Worm (Caenorhabditis elegans) whole organism, early embryonic: ENCODE results near the gene fln-1.

Source experiments
- ama-1 ChIP-seq: fragments of 150-350 bp; optimal IDR thresholded peaks from 2 replicates; lab custom pipeline; 2014
- ceh-36 ChIP-seq: sonication (generic microtip); optimal IDR thresholded peaks from 2 replicates; lab custom pipeline; 2016; ENCODE audit warnings: missing genetic modification characterization, inconsistent platforms, missing compliant biosample characterization
- hmbx-1 ChIP-seq: sonication (generic microtip); optimal IDR thresholded peaks from 2 replicates; lab custom pipeline; 2016; ENCODE audit warnings: mild to moderate bottlenecking, missing genetic modification characterization, missing compliant biosample characterization
- sea-1 ChIP-seq: fragments of 200-800 bp; sonication (Bioruptor generic); conservative IDR thresholded peaks from 2 replicates; pipeline ENCODE4 v1.3.6; 2022; ENCODE audit warnings: missing genetic modification characterization, missing compliant biosample characterization
- tbx-11 ChIP-seq: fragments of 200-800 bp; sonication (Bioruptor generic); IDR thresholded peaks from 2 replicates; pipeline ENCODE4 v1.3.6; 2022; ENCODE audit warnings: missing genetic modification characterization, missing compliant biosample characterization

DNA sequence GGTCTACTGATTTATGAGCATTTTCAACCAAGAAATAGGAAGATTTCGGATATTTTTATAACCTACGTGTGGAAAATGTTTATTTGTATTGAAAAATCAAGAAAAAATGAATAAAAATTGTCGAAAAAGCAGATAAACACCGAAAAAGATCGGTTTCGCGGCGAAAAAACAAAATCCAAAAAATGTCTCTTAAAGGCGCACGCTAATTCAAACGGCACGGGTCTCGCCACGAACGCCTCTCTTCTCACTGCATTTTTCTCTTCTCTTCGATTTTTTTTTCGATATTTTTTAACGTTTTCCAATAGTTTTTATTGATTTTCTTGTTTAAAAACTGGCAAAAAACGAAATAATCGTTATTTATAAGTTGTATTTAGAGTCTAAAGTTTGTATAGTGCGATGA lies 49.7 kb upstream of the fln-1 start:
- TF ChIP-seq sea-1, result no peak
- TF ChIP-seq ama-1 (lab: Kevin White, UChicago), result no peak
- TF ChIP-seq tbx-11 (GFP tag; lab: Robert Waterston, UW), result no peak
- no peak for TF ChIP-seq ceh-36
- TF ChIP-seq hmbx-1 (tag; lab: Kevin White, UChicago), result no peak
